Worm (Caenorhabditis elegans): Measurements from ENCODE around the gene W01A11.7.

DNA sequence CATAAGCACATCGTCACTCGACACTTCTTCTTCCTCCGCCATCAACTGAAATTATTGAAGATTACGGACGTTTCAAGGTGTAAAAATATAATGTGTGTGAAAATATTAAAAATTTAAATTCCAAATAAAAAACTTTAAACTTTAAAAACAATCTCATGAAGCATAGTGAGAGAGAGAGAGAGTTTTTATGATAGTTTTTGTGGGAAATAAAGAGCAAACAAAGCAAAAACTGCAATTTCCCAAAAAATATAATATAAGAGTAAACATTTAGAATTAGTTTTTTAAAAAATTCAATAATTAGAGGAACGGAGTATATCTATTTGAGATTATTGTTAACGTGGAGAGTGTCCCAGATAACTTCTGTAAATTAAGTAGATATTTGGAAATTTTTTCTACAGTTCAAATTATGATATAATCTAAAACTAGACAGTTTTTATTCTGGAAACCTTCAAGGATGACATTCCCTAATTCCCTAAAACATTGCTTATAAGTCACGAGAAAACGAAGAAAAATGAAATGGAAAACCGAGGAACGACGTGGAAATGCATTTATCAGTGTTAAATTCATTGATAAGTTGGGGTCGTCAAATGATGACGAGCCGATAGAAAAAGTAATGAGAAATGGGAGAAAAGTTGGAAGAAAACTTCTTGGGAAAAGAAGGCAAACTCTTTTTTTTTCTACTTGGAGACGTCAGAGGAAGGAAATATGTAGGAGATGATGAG is 41.4 kb upstream of the W01A11.7 start, which contains the start of gene dre-1:
- TF ChIP-seq snpc-4 (tag; optimal IDR thresholded peaks at IDR 0.05) (no peak), nhr-12 (tag; optimal IDR thresholded peaks at IDR 0.05) (no peak), nhr-76 (tag; optimal IDR thresholded peaks at IDR 0.05) (no peak), unc-39 (tag; optimal IDR thresholded peaks at IDR 0.05) (no peak), ztf-11 (tag; optimal IDR thresholded peaks at IDR 0.05) (no peak), mep-1 (tag; optimal IDR thresholded peaks at IDR 0.05) (no peak), lsy-2 (tag; optimal IDR thresholded peaks at IDR 0.05) (no peak), pha-4 (tag; optimal IDR thresholded peaks at IDR 0.05) (no peak), ceh-43 (GFP tag; optimal IDR thresholded peaks at IDR 0.05) (no peak), nhr-2 (tag; optimal IDR thresholded peaks at IDR 0.05) (no peak)
